Worm (Caenorhabditis elegans): Measurements from ENCODE around the gene C23G10.5.

The C23G10.5 gene

ce11 chrIII:6180294-6180693 lies 10.6 kb upstream of the C23G10.5 start (continued):
- no peak for TF ChIP-seq dmd-9 (GFP tag; IDR thresholded peaks at IDR 0.05)
- TF ChIP-seq lir-3 (tag; optimal IDR thresholded peaks at IDR 0.05) = no peak
- no peak for TF ChIP-seq mdt-29 (GFP tag; IDR thresholded peaks at IDR 0.05)
- TF ChIP-seq ZK546.5 (tag; optimal IDR thresholded peaks at IDR 0.05) = no peak

DNA sequence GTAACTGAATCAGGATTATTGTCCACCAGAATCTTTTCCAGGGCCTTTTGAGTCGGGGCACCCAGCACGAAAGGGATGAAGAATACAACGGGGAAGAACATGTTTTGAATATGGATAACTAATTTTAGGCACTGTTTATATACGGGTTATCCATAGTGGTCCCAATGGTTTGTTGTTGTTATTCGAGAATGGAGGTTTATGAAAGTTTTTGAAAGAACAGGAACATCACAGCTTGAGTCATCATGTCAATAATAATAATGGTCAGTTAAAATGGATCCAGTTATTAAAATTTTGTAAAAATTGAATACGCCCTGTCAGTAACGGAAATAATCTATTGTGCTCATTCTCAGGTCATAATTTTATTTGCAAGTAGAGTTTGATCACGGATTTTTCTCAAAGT lies 7.8 kb upstream of the C23G10.5 start, which contains the start of gene nas-28:
nas-28 (minus strand) TSS at position 101 of the 400 bp plus-strand sequence.
- TF ChIP-seq daf-12 (tag; optimal IDR thresholded peaks at IDR 0.05) (no peak), ztf-11 (tag; optimal IDR thresholded peaks at IDR 0.05) (no peak), zfp-3 (GFP tag; conservative IDR thresholded peaks at IDR 0.05) (no peak), daf-19 (GFP tag; conservative IDR thresholded peaks at IDR 0.05) (no peak), nhr-102 (tag; optimal IDR thresholded peaks at IDR 0.05) (no peak), daf-8 (GFP tag; IDR thresholded peaks at IDR 0.05) (no peak), nhr-11 (tag; optimal IDR thresholded peaks at IDR 0.05) (no peak), zip-2 (tag; optimal IDR thresholded peaks at IDR 0.05) (no peak), D1046.2 (GFP tag; IDR thresholded peaks at IDR 0.05) (no peak), attf-4 (tag; optimal IDR thresholded peaks at IDR 0.05) (no peak), F49E8.2 (tag; optimal IDR thresholded peaks at IDR 0.05; ENCODE audit: borderline replicate concordance) (no peak), Y48G9A.11 (GFP tag; IDR thresholded peaks at IDR 0.05) (no peak), Y75B8A.6 (GFP tag; IDR thresholded peaks at IDR 0.05) (no peak), hlh-11 (tag; optimal IDR thresholded peaks at IDR 0.05) (no peak)

- TF ChIP-seq arid-1 (GFP tag; conservative IDR thresholded peaks at IDR 0.05) = no peak
- TF ChIP-seq spr-1 (tag; optimal IDR thresholded peaks at IDR 0.05) = no peak
- TF ChIP-seq lin-1 (GFP tag; IDR thresholded peaks at IDR 0.05) = no peak
- TF ChIP-seq mxl-2 (GFP tag; conservative IDR thresholded peaks at IDR 0.05) = no peak
- no peak for TF ChIP-seq mdl-1 (tag; optimal IDR thresholded peaks at IDR 0.05)
- TF ChIP-seq nhr-41 (GFP tag; IDR thresholded peaks at IDR 0.05) = no peak
- no peak for TF ChIP-seq dve-1 (tag; optimal IDR thresholded peaks at IDR 0.05; ENCODE audit: insufficient read depth)
- TF ChIP-seq nhr-28 (tag; optimal IDR thresholded peaks at IDR 0.05) = no peak
- no peak for TF ChIP-seq nhr-237 (tag; optimal IDR thresholded peaks at IDR 0.05)
- no peak for TF ChIP-seq egl-43 (GFP tag; IDR thresholded peaks at IDR 0.05)
- no peak for TF ChIP-seq F26F4.8 (GFP tag; conservative IDR thresholded peaks at IDR 0.05)
- TF ChIP-seq F49E8.2 (tag; optimal IDR thresholded peaks at IDR 0.05; ENCODE audit: borderline replicate concordance) = no peak
- no peak for TF ChIP-seq fkh-10 (GFP tag; optimal IDR thresholded peaks at IDR 0.05)
- TF ChIP-seq nhr-25 (tag; optimal IDR thresholded peaks at IDR 0.05; ENCODE audit: borderline replicate concordance, insufficient read depth) = no peak
- TF ChIP-seq nhr-102 (tag; optimal IDR thresholded peaks at IDR 0.05) = no peak
- no peak for TF ChIP-seq lin-15B (tag; optimal IDR thresholded peaks at IDR 0.05)
- no peak for TF ChIP-seq cey-2 (tag; optimal IDR thresholded peaks at IDR 0.05; ENCODE audit: borderline replicate concordance, insufficient read depth)
- no peak for TF ChIP-seq ceh-44 (GFP tag; IDR thresholded peaks at IDR 0.05)
- TF ChIP-seq sdz-12 (GFP tag; optimal IDR thresholded peaks at IDR 0.05) = no peak
- TF ChIP-seq aly-2 (tag; optimal IDR thresholded peaks at IDR 0.05) = no peak
These were observed 3.6 kb downstream of the C23G10.5 start, which contains the start of gene ugt-66 for ce11 chrIII:6194480-6194879. Gene ugt-66, minus strand, starts transcription at chrIII:6194580.

DNA sequence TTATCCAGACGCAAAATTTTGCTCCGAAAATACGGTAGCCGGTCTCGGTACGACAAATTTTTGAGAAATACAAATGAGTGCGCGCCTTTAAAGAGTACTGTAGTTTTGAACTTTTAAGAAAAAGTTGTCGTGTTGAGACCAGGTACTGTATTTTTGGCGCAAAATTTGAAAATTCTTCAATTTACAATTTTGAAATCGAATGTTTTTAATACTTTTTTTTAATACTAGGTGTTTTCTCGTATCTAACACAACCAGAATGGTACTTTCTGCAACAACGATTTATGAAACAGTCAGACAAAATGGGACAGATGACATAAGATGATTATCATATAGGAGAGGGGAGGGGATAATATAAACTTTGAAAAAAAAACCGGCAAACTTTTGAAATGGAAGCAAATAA lies 4.8 kb downstream of the C23G10.5 start:
- peak; percentile 70 for TF ChIP-seq F49E8.2 (tag; optimal IDR thresholded peaks at IDR 0.05; ENCODE audit: borderline replicate concordance)
- TF ChIP-seq daf-12 (tag; optimal IDR thresholded peaks at IDR 0.05) = no peak
- no peak for TF ChIP-seq T20F7.1 (GFP tag; optimal IDR thresholded peaks at IDR 0.05)
- no peak for TF ChIP-seq dmd-8 (GFP tag; IDR thresholded peaks at IDR 0.05)
- TF ChIP-seq nhr-237 (tag; optimal IDR thresholded peaks at IDR 0.05) = no peak
- no peak for TF ChIP-seq cey-2 (tag; optimal IDR thresholded peaks at IDR 0.05; ENCODE audit: borderline replicate concordance, insufficient read depth)
- TF ChIP-seq Y48G9A.11 (GFP tag; IDR thresholded peaks at IDR 0.05) = 0 out of 2 replicates have a peak, but pooled peaks have one; percentile 29
- TF ChIP-seq daf-16 (GFP tag; optimal IDR thresholded peaks at IDR 0.05) = no peak
- TF ChIP-seq daf-16 (tag; optimal IDR thresholded peaks at IDR 0.05) = no peak
- TF ChIP-seq madf-5 (GFP tag; IDR thresholded peaks at IDR 0.05) = no peak
- TF ChIP-seq lin-38 (GFP tag; IDR thresholded peaks at IDR 0.05) = peak; percentile 51

All from whole organism, L4 larva.